Fruit fly (Drosophila melanogaster): Measurements from ENCODE around the gene Smr.

Smr gene

DNA sequence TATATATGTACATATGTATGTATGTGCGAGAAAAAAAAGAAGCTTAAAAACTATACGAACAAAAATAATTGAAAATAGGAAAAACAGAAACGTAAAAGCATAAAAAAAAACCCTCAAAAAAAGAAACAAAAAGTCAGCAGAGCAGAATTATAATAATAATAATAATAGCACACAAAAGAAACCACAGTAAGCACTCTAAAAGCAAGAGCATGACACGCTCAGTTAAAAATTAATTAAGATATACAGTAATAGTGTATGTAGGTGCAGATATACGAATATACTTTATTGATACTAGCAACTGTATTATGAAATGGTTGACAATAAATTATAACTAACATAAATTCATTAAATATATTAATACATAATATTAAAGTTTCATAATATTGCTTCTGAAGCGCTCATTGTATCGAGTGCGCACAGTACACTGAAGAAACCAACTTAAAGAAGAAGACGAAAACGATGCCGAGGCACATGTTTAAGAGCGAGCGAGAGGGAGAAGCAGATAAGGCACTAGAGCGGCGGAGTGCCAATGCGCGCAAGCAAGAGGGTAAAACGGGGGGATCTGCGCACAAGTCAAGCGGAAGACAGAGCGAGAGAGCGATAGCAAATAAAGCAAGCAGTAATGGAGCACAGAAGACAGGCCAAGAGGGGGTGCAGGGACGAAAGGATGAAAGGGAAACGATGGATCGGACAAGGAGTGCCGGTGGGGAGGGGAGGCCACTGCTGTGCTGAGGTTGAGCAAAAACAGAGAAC lies 7.5 kb downstream of the Smr start (continued):
- TF ChIP-seq pan (optimal IDR thresholded peaks at IDR 0.05) (no peak), pan (GFP tag; optimal IDR thresholded peaks at IDR 0.05 in 1 of 2, IDR thresholded peaks at IDR 0.05 in 1 of 2) (peak in 1 of 2 experiments; percentile 90), slp2 (GFP tag; optimal IDR thresholded peaks at IDR 0.05) (no peak), schlank (tag; optimal IDR thresholded peaks at IDR 0.05) (peak; percentile 77), Neu2 (GFP tag; optimal IDR thresholded peaks at IDR 0.05; ENCODE audit: borderline replicate concordance) (no peak), Myb (GFP tag; optimal IDR thresholded peaks at IDR 0.05) (no peak), CG18599 (GFP tag; optimal IDR thresholded peaks at IDR 0.05) (peak; percentile 94), pita (GFP tag; optimal IDR thresholded peaks at IDR 0.05) (no peak), nerfin-1 (tag; optimal IDR thresholded peaks at IDR 0.05) (peak; percentile 80), ato (GFP tag; IDR thresholded peaks at IDR 0.05; ENCODE audit: partially characterized antibody) (no peak), Camta (GFP tag; optimal IDR thresholded peaks at IDR 0.05) (no peak), CG31388 (GFP tag; optimal IDR thresholded peaks at IDR 0.05) (no peak), B-H1 (GFP tag; IDR thresholded peaks at IDR 0.05) (peak; percentile 77), pho (GFP tag; optimal IDR thresholded peaks at IDR 0.05) (no peak), H2.0 (GFP tag; IDR thresholded peaks at IDR 0.05) (peak; percentile 75; the same call in 1 of the 2 replicates), fd3F (GFP tag; optimal IDR thresholded peaks at IDR 0.05) (peak; percentile 91), Kr (GFP tag; optimal IDR thresholded peaks at IDR 0.05) (no peak), PHDP (tag; optimal IDR thresholded peaks at IDR 0.05) (peak; percentile 93), Optix (GFP tag; IDR thresholded peaks at IDR 0.05) (no peak; the same call in 2 of the 3 replicates), CG10959 (GFP tag; IDR thresholded peaks at IDR 0.05) (peak; percentile 72), CG11456 (GFP tag; IDR thresholded peaks at IDR 0.05) (peak; percentile 84), bowl (GFP tag; IDR thresholded peaks at IDR 0.05) (peak; percentile 55; the same call in 1 of the 2 replicates), sd (tag; optimal IDR thresholded peaks at IDR 0.05) (peak; percentile 68), HLH54F (GFP tag; optimal IDR thresholded peaks at IDR 0.05) (no peak), CG34422 (GFP tag; IDR thresholded peaks at IDR 0.05) (peak; percentile 73; the same call in 2 of the 3 replicates), ac (GFP tag; optimal IDR thresholded peaks at IDR 0.05) (peak; percentile 32), CG11560 (tag; IDR thresholded peaks at IDR 0.05) (peak; percentile 73; the same call in 2 of the 3 replicates), CG7271 (tag; optimal IDR thresholded peaks at IDR 0.05) (peak; percentile 61), E2f2 (GFP tag; IDR thresholded peaks at IDR 0.05) (peak; percentile 64), crc (GFP tag; optimal IDR thresholded peaks at IDR 0.05) (no peak), CG12391 (tag; optimal IDR thresholded peaks at IDR 0.05) (peak; percentile 90), Blimp-1 (GFP tag; optimal IDR thresholded peaks at IDR 0.05) (peak; percentile 80), chif (GFP tag; optimal IDR thresholded peaks at IDR 0.05) (no peak), p53 (GFP tag; optimal IDR thresholded peaks at IDR 0.05) (no peak), onecut (GFP tag; IDR thresholded peaks at IDR 0.05) (peak; percentile 58), CG12104 (GFP tag; optimal IDR thresholded peaks at IDR 0.05) (peak; percentile 60), CG6254 (GFP tag; optimal IDR thresholded peaks at IDR 0.05) (peak; percentile 79), CG11696 (GFP tag; IDR thresholded peaks at IDR 0.05) (no peak), ems (GFP tag; optimal IDR thresholded peaks at IDR 0.05) (no peak), Nf-YC (tag; optimal IDR thresholded peaks at IDR 0.05) (peak; percentile 86), HLH4C (GFP tag; IDR thresholded peaks at IDR 0.05; ENCODE audit: partially characterized antibody) (no peak), CG31365 (tag; optimal IDR thresholded peaks at IDR 0.05) (no peak), CG14965 (GFP tag; optimal IDR thresholded peaks at IDR 0.05; ENCODE audit: borderline replicate concordance) (no peak), CG17359 (tag; optimal IDR thresholded peaks at IDR 0.05) (peak; percentile 92), Mes4 (GFP tag; optimal IDR thresholded peaks at IDR 0.05) (no peak), CG18011 (GFP tag; optimal IDR thresholded peaks at IDR 0.05) (peak; percentile 7), CG15011 (GFP tag; optimal IDR thresholded peaks at IDR 0.05) (peak; percentile 72), Doc3 (GFP tag; IDR thresholded peaks at IDR 0.05; ENCODE audit: partially characterized antibody) (no peak), CG4404 (GFP tag; IDR thresholded peaks at IDR 0.05) (peak; percentile 88)
